Worm (Caenorhabditis elegans): ENCODE results near the gene sel-12.

ce11 chrX:932874-933273 lies 17.2 kb downstream of the sel-12 start:
- no peak for TF ChIP-seq nhr-77 (tag; optimal IDR thresholded peaks at IDR 0.05)
- TF ChIP-seq elt-2 (tag; optimal IDR thresholded peaks at IDR 0.05) = no peak
- no peak for TF ChIP-seq lin-15B (tag; optimal IDR thresholded peaks at IDR 0.05)
- peak; percentile 55 for TF ChIP-seq skn-1 (tag; optimal IDR thresholded peaks at IDR 0.05)
- no peak for TF ChIP-seq egl-27 (tag; optimal IDR thresholded peaks at IDR 0.05)
- no peak for TF ChIP-seq nhr-12 (tag; optimal IDR thresholded peaks at IDR 0.05)
- no peak for TF ChIP-seq snpc-4 (tag; optimal IDR thresholded peaks at IDR 0.05)
